Worm (Caenorhabditis elegans): ENCODE results near the gene W06B4.2.

DNA sequence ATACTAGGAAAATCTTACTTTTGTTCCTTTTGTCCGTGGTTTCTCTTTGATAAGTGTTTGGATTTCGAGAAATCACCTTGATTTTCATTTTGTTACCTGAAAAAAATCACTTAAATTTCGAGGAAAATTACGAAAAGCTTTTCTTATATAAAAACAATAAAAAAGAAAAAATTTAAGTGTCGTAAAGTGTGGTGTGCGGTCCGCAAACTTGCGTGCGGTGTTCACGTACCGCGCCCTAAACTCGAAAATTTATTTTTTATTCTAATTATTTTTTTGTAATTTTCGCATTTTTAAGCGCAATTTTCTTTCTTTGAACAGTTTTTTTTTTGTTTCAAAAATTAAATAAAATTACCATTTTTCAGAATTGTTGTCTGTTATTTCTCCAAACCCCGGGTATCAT is 43.2 kb upstream of the W06B4.2 start, which contains the start of the genes dcaf-13 and toe-1:
- TF ChIP-seq nhr-237 (tag; optimal IDR thresholded peaks at IDR 0.05) (no peak), unc-62 (GFP tag; optimal IDR thresholded peaks at IDR 0.05) (no peak), lin-13 (tag; optimal IDR thresholded peaks at IDR 0.05) (no peak), unc-39 (tag; optimal IDR thresholded peaks at IDR 0.05) (no peak), M03D4.4 (tag; optimal IDR thresholded peaks at IDR 0.05) (no peak), pha-4 (tag; optimal IDR thresholded peaks at IDR 0.05) (no peak), elt-3 (tag; optimal IDR thresholded peaks at IDR 0.05) (no peak)
